Worm (Caenorhabditis elegans): Measurements from ENCODE around the gene srh-212.

The srh-212 gene

ce11 chrV:3552740-3553469 lies 44.0 kb downstream of the srh-212 start, which contains the start of gene T24A6.20:
Gene T24A6.20 (plus strand): TSS chrV:3553134.
- TF ChIP-seq fos-1 (tag; optimal IDR thresholded peaks at IDR 0.05) (no peak), mdl-1 (tag; optimal IDR thresholded peaks at IDR 0.05) (no peak), elt-2 (tag; optimal IDR thresholded peaks at IDR 0.05) (peak; percentile 78), lsy-12 (tag; optimal IDR thresholded peaks at IDR 0.05) (no peak), ceh-9 (tag; optimal IDR thresholded peaks at IDR 0.05) (no peak), elt-3 (tag; optimal IDR thresholded peaks at IDR 0.05) (no peak), ceh-82 (tag; optimal IDR thresholded peaks at IDR 0.05) (no peak), elt-1 (tag; optimal IDR thresholded peaks at IDR 0.05) (no peak), pqm-1 (tag; optimal IDR thresholded peaks at IDR 0.05) (peak; percentile 17), skn-1 (tag; optimal IDR thresholded peaks at IDR 0.05) (no peak), lin-15B (tag; optimal IDR thresholded peaks at IDR 0.05) (no peak), sea-2 (GFP tag; optimal IDR thresholded peaks at IDR 0.05) (no peak), eor-1 (tag; optimal IDR thresholded peaks at IDR 0.05) (no peak), hmg-11 (tag; optimal IDR thresholded peaks at IDR 0.05) (no peak)

ce11 chrV:3551765-3552164 lies 45.2 kb downstream of the srh-212 start, which contains the start of gene grl-28:
Gene grl-28 (minus strand): TSS chrV:3551865.
- TF ChIP-seq elt-2 (tag; optimal IDR thresholded peaks at IDR 0.05) (no peak), aly-2 (tag; optimal IDR thresholded peaks at IDR 0.05) (no peak), nhr-12 (tag; optimal IDR thresholded peaks at IDR 0.05) (no peak), nfya-1 (tag; optimal IDR thresholded peaks at IDR 0.05; ENCODE audit: insufficient read depth) (no peak), elt-1 (tag; optimal IDR thresholded peaks at IDR 0.05) (no peak), pha-4 (tag; optimal IDR thresholded peaks at IDR 0.05) (no peak), nhr-11 (tag; optimal IDR thresholded peaks at IDR 0.05) (no peak), nhr-23 (tag; optimal IDR thresholded peaks at IDR 0.05) (no peak), ama-1 (optimal IDR thresholded peaks at IDR 0.05) (no peak), pqm-1 (tag; optimal IDR thresholded peaks at IDR 0.05) (no peak), hmg-11 (tag; optimal IDR thresholded peaks at IDR 0.05) (no peak), tbx-2 (tag; optimal IDR thresholded peaks at IDR 0.05) (no peak), ceh-82 (tag; optimal IDR thresholded peaks at IDR 0.05) (no peak), ztf-11 (tag; optimal IDR thresholded peaks at IDR 0.05) (no peak), elt-3 (tag; optimal IDR thresholded peaks at IDR 0.05) (no peak), nhr-25 (tag; optimal IDR thresholded peaks at IDR 0.05) (no peak), unc-62 (GFP tag; optimal IDR thresholded peaks at IDR 0.05) (no peak)

ce11 chrV:3549553-3549952 lies 47.4 kb downstream of the srh-212 start, which contains the start of gene sri-21:
Gene sri-21 (plus strand): TSS chrV:3549853.
- TF ChIP-seq ztf-11 (tag; optimal IDR thresholded peaks at IDR 0.05) (no peak), ztf-4 (tag; optimal IDR thresholded peaks at IDR 0.05) (no peak), egl-27 (tag; optimal IDR thresholded peaks at IDR 0.05) (no peak), fkh-10 (GFP tag; optimal IDR thresholded peaks at IDR 0.05) (no peak), ceh-9 (tag; optimal IDR thresholded peaks at IDR 0.05) (no peak), R02D3.7 (tag; optimal IDR thresholded peaks at IDR 0.05) (no peak), nhr-11 (tag; optimal IDR thresholded peaks at IDR 0.05) (no peak), lin-39 (tag; optimal IDR thresholded peaks at IDR 0.05) (no peak), nhr-76 (tag; optimal IDR thresholded peaks at IDR 0.05) (no peak), zag-1 (tag; optimal IDR thresholded peaks at IDR 0.05) (no peak), ceh-16 (tag; optimal IDR thresholded peaks at IDR 0.05) (no peak), lsy-12 (tag; optimal IDR thresholded peaks at IDR 0.05) (no peak), elt-3 (tag; optimal IDR thresholded peaks at IDR 0.05) (no peak), pha-4 (tag; optimal IDR thresholded peaks at IDR 0.05) (no peak), nhr-28 (tag; optimal IDR thresholded peaks at IDR 0.05) (no peak), nhr-237 (tag; optimal IDR thresholded peaks at IDR 0.05) (no peak)

- TF ChIP-seq nhr-67 (tag; optimal IDR thresholded peaks at IDR 0.05) (no peak), fkh-10 (GFP tag; optimal IDR thresholded peaks at IDR 0.05) (no peak), nhr-25 (tag; optimal IDR thresholded peaks at IDR 0.05) (no peak), ceh-16 (tag; optimal IDR thresholded peaks at IDR 0.05) (no peak), fkh-2 (tag; optimal IDR thresholded peaks at IDR 0.05) (no peak), hmg-11 (tag; optimal IDR thresholded peaks at IDR 0.05) (no peak), elt-2 (tag; optimal IDR thresholded peaks at IDR 0.05) (no peak), ceh-9 (tag; optimal IDR thresholded peaks at IDR 0.05) (no peak), nhr-28 (tag; optimal IDR thresholded peaks at IDR 0.05) (no peak)
Observed at ce11 chrV:3548798-3549197, 48.2 kb downstream of the srh-212 start, which contains the start of gene srw-130. Gene srw-130 (minus strand): TSS chrV:3548898.
